Worm (Caenorhabditis elegans) whole organism, young adult: ENCODE data around the gene T25E4.2.

Experiments used
- B0019.2 ChIP-seq: fragments of 200-800 bp; sonication (Bioruptor generic); conservative IDR thresholded peaks from 2 replicates; pipeline ENCODE4 v1.3.6; 2022; ENCODE audit warnings: missing genetic modification reagents, missing genetic modification characterization, missing compliant biosample characterization
- B0336.3 ChIP-seq: fragments of 200-800 bp; sonication (Bioruptor generic); IDR thresholded peaks from 2 replicates; pipeline ENCODE4 v1.3.6; 2022; ENCODE audit warnings: missing genetic modification characterization, missing compliant biosample characterization
- D2030.7 ChIP-seq: fragments of 200-800 bp; sonication (Bioruptor generic); IDR thresholded peaks from 2 replicates; pipeline ENCODE4 v1.3.6; 2022; ENCODE audit warnings: missing genetic modification reagents, missing genetic modification characterization, missing compliant biosample characterization
- F23B12.7 ChIP-seq: sonication (generic microtip); optimal IDR thresholded peaks from 2 replicates; lab custom pipeline; 2017; ENCODE audit warnings: missing genetic modification characterization, mild to moderate bottlenecking, missing compliant biosample characterization, antibody characterized with exemption, moderate library complexity; ENCODE audit not compliant: insufficient read depth
- F33H1.4 ChIP-seq: fragments of 200-800 bp; sonication (Bioruptor generic); IDR thresholded peaks from 2 replicates; pipeline ENCODE4 v1.3.6; 2022; ENCODE audit warnings: missing genetic modification reagents, missing genetic modification characterization, missing compliant biosample characterization
- F37B4.10 ChIP-seq: fragments of 200-800 bp; sonication (Bioruptor generic); IDR thresholded peaks from 2 replicates; pipeline ENCODE4 v1.3.6; 2022; ENCODE audit warnings: missing genetic modification characterization, missing compliant biosample characterization
- F55B11.4 ChIP-seq: sonication (generic microtip); optimal IDR thresholded peaks from 2 replicates; lab custom pipeline; 2016; ENCODE audit warnings: missing compliant biosample characterization, missing genetic modification characterization, borderline replicate concordance; ENCODE audit not compliant: insufficient read depth
- K12H6.12 ChIP-seq: fragments of 200-800 bp; sonication (Bioruptor generic); optimal IDR thresholded peaks from 2 replicates; lab custom pipeline; 2018; ENCODE audit warnings: mild to moderate bottlenecking, missing genetic modification characterization, missing compliant biosample characterization
- Y53G8AR.9 ChIP-seq: fragments of 200-800 bp; sonication (Bioruptor generic); conservative IDR thresholded peaks from 2 replicates; pipeline ENCODE4 v1.3.6; 2022; ENCODE audit warnings: missing genetic modification reagents, missing genetic modification characterization, missing compliant biosample characterization
- Y79H2A.3 ChIP-seq: fragments of 200-800 bp; sonication (Bioruptor generic); conservative IDR thresholded peaks from 2 replicates; pipeline ENCODE4 v1.3.6; 2022; ENCODE audit warnings: missing genetic modification reagents, missing genetic modification characterization, missing compliant biosample characterization
- ZK185.1 ChIP-seq: sonication (generic microtip); optimal IDR thresholded peaks from 2 replicates; lab custom pipeline; 2016; ENCODE audit warnings: mild to moderate bottlenecking, missing genetic modification characterization, missing compliant biosample characterization; ENCODE audit not compliant: poor library complexity, severe bottlenecking
- akir-1 ChIP-seq: fragments of 200-800 bp; sonication (Bioruptor generic); optimal IDR thresholded peaks from 2 replicates; lab custom pipeline; 2018; ENCODE audit warnings: mild to moderate bottlenecking, missing genetic modification characterization, moderate library complexity, missing compliant biosample characterization
- ama-1 ChIP-seq, 3 experiments: fragments of 150-350 bp in 1 of 3; sonication (generic microtip) in 2 of 3; optimal IDR thresholded peaks; 2 replicates each; lab custom pipeline; 2014 to 2018; ENCODE audit warnings: missing biosample characterization in 2 of 3, missing genetic modification characterization in 2 of 3, missing genetic modification reagents in 2 of 3
- aptf-2 ChIP-seq: fragments of 200-800 bp; sonication (Bioruptor generic); conservative IDR thresholded peaks from 2 replicates; pipeline ENCODE4 v1.3.6; 2022; ENCODE audit warnings: missing genetic modification reagents, missing genetic modification characterization, missing compliant biosample characterization
- aptf-3 ChIP-seq: fragments of 200-800 bp; sonication (Bioruptor generic); IDR thresholded peaks from 2 replicates; pipeline ENCODE4 v1.3.6; 2022; ENCODE audit warnings: missing genetic modification characterization, missing compliant biosample characterization
- athp-1 ChIP-seq: sonication (generic microtip); optimal IDR thresholded peaks from 2 replicates; lab custom pipeline; 2017; ENCODE audit warnings: mild to moderate bottlenecking, missing genetic modification characterization, missing compliant biosample characterization
- cebp-1 ChIP-seq, 2 experiments: fragments of 200-800 bp in 1 of 2; sonication (Bioruptor generic) in 1 of 2; sonication (generic microtip) in 1 of 2; IDR thresholded peaks in 1 of 2; optimal IDR thresholded peaks in 1 of 2; 2 replicates each; pipeline versions ENCODE4 v1.3.6 to Lab custom; 2017 to 2022; ENCODE audit warnings: missing compliant biosample characterization in 2 of 2, missing genetic modification characterization in 2 of 2, mild to moderate bottlenecking in 1 of 2, missing genetic modification reagents in 1 of 2, moderate library complexity in 1 of 2
- ceh-100 ChIP-seq: fragments of 200-800 bp; sonication (Bioruptor generic); IDR thresholded peaks from 2 replicates; pipeline ENCODE4 v1.3.6; 2022; ENCODE audit warnings: missing genetic modification reagents, missing genetic modification characterization, missing compliant biosample characterization
- ceh-27 ChIP-seq: fragments of 200-800 bp; sonication (Bioruptor generic); optimal IDR thresholded peaks from 2 replicates; lab custom pipeline; 2018; ENCODE audit warnings: mild to moderate bottlenecking, missing genetic modification characterization, moderate library complexity, missing compliant biosample characterization
- ceh-40 ChIP-seq: fragments of 200-800 bp; sonication (Bioruptor generic); IDR thresholded peaks from 2 replicates; pipeline ENCODE4 v1.3.6; 2022; ENCODE audit warnings: missing genetic modification characterization, missing compliant biosample characterization
- ceh-58 ChIP-seq: fragments of 200-800 bp; sonication (Bioruptor generic); IDR thresholded peaks from 2 replicates; pipeline ENCODE4 v1.3.6; 2022; ENCODE audit warnings: missing genetic modification characterization, missing compliant biosample characterization
- die-1 ChIP-seq: sonication (generic microtip); optimal IDR thresholded peaks from 2 replicates; lab custom pipeline; 2016; ENCODE audit warnings: missing genotype, mild to moderate bottlenecking, missing genetic modification characterization, missing compliant biosample characterization
- egl-18 ChIP-seq: fragments of 200-800 bp; sonication (Bioruptor generic); IDR thresholded peaks from 2 replicates; pipeline ENCODE4 v1.3.6; 2022; ENCODE audit warnings: missing genetic modification reagents, missing genetic modification characterization, missing compliant biosample characterization
- ekl-4 ChIP-seq: fragments of 200-800 bp; sonication (Bioruptor generic); IDR thresholded peaks from 2 replicates; pipeline ENCODE4 v1.3.6; 2022; ENCODE audit warnings: missing genetic modification reagents, missing genetic modification characterization, missing compliant biosample characterization
- him-1 ChIP-seq: sonication (generic microtip); optimal IDR thresholded peaks from 2 replicates; lab custom pipeline; 2016; ENCODE audit warnings: missing genotype, missing genetic modification reagents, missing genetic modification characterization, missing compliant biosample characterization
- hmg-20 ChIP-seq: fragments of 200-800 bp; sonication (Bioruptor generic); IDR thresholded peaks from 2 replicates; pipeline ENCODE4 v1.3.6; 2022; ENCODE audit warnings: missing genetic modification reagents, missing genetic modification characterization, missing compliant biosample characterization
- let-526 ChIP-seq: fragments of 200-800 bp; sonication (Bioruptor generic); IDR thresholded peaks from 2 replicates; pipeline ENCODE4 v1.3.6; 2022; ENCODE audit warnings: missing genetic modification reagents, missing genetic modification characterization, missing compliant biosample characterization
- lin-26 ChIP-seq: fragments of 200-800 bp; sonication (Bioruptor generic); IDR thresholded peaks from 2 replicates; pipeline ENCODE4 v1.3.6; 2022; ENCODE audit warnings: missing genetic modification reagents, missing genetic modification characterization, missing compliant biosample characterization
- lin-35 ChIP-seq, 3 experiments: fragments of 150-350 bp in 2 of 3; sonication (generic microtip) in 1 of 3; optimal IDR thresholded peaks; 2 replicates each; lab custom pipeline; 2014 to 2018; ENCODE audit warnings: missing biosample characterization in 3 of 3, missing genetic modification characterization in 3 of 3, missing genetic modification reagents in 3 of 3
- lin-40 ChIP-seq: sonication (generic microtip); optimal IDR thresholded peaks from 2 replicates; lab custom pipeline; 2016; ENCODE audit warnings: missing genetic modification characterization, mild to moderate bottlenecking, missing compliant biosample characterization, missing genotype, missing genetic modification reagents
- lin-54 ChIP-seq: fragments of 200-800 bp; sonication (Bioruptor generic); optimal IDR thresholded peaks from 2 replicates; lab custom pipeline; 2018; ENCODE audit warnings: mild to moderate bottlenecking, missing genetic modification characterization, missing compliant biosample characterization
- madf-3 ChIP-seq: fragments of 200-800 bp; sonication (Bioruptor generic); IDR thresholded peaks from 2 replicates; pipeline ENCODE4 v1.3.6; 2022; ENCODE audit warnings: missing genetic modification reagents, missing genetic modification characterization, missing compliant biosample characterization
- mcd-1 ChIP-seq: fragments of 200-800 bp; sonication (Bioruptor generic); IDR thresholded peaks from 2 replicates; pipeline ENCODE4 v1.3.6; 2022; ENCODE audit warnings: missing genetic modification reagents, missing genetic modification characterization, missing compliant biosample characterization
- nfya-2 ChIP-seq: fragments of 200-800 bp; sonication (Bioruptor generic); IDR thresholded peaks from 2 replicates; pipeline ENCODE4 v1.3.6; 2022; ENCODE audit warnings: missing genetic modification reagents, missing genetic modification characterization, missing compliant biosample characterization
- nfyb-1 ChIP-seq: fragments of 200-800 bp; sonication (Bioruptor generic); IDR thresholded peaks from 2 replicates; pipeline ENCODE4 v1.3.6; 2022; ENCODE audit warnings: missing genetic modification reagents, missing genetic modification characterization, missing compliant biosample characterization
- nhr-120 ChIP-seq: fragments of 200-800 bp; sonication (Bioruptor generic); IDR thresholded peaks from 2 replicates; pipeline ENCODE4 v1.3.6; 2022; ENCODE audit warnings: missing genetic modification characterization, missing compliant biosample characterization
- nhr-27 ChIP-seq: fragments of 200-800 bp; sonication (Bioruptor generic); optimal IDR thresholded peaks from 2 replicates; lab custom pipeline; 2018; ENCODE audit warnings: mild to moderate bottlenecking, missing genetic modification characterization, moderate library complexity, missing compliant biosample characterization
- nhr-80 ChIP-seq: sonication (generic microtip); optimal IDR thresholded peaks from 2 replicates; lab custom pipeline; 2016; ENCODE audit warnings: missing genetic modification characterization, missing compliant biosample characterization
- sdz-38 ChIP-seq: sonication (generic microtip); optimal IDR thresholded peaks from 2 replicates; lab custom pipeline; 2016; ENCODE audit warnings: missing genotype, missing genetic modification characterization, missing compliant biosample characterization
- sea-2 ChIP-seq: fragments of 200-800 bp; sonication (Bioruptor generic); IDR thresholded peaks from 2 replicates; pipeline ENCODE4 v1.3.6; 2022; ENCODE audit warnings: missing genetic modification characterization, missing compliant biosample characterization
- snpc-1.1 ChIP-seq: sonication (generic microtip); optimal IDR thresholded peaks from 2 replicates; lab custom pipeline; 2017; ENCODE audit warnings: missing genetic modification characterization, mild to moderate bottlenecking, missing compliant biosample characterization, antibody characterized with exemption, moderate library complexity, missing genotype, missing genetic modification reagents; ENCODE audit not compliant: insufficient read depth
- somi-1 ChIP-seq: fragments of 200-800 bp; sonication (Bioruptor generic); optimal IDR thresholded peaks from 2 replicates; lab custom pipeline; 2018; ENCODE audit warnings: mild to moderate bottlenecking, missing genetic modification characterization, missing compliant biosample characterization
- tlf-1 ChIP-seq: fragments of 200-800 bp; sonication (Bioruptor generic); optimal IDR thresholded peaks from 2 replicates; lab custom pipeline; 2018; ENCODE audit warnings: mild to moderate bottlenecking, missing genetic modification characterization, missing compliant biosample characterization
- zfh-2 ChIP-seq: fragments of 200-800 bp; sonication (Bioruptor generic); conservative IDR thresholded peaks from 2 replicates; pipeline ENCODE4 v1.3.6; 2022; ENCODE audit warnings: missing genetic modification reagents, missing genetic modification characterization, missing compliant biosample characterization
- ztf-22 ChIP-seq: fragments of 200-800 bp; sonication (Bioruptor generic); optimal IDR thresholded peaks from 2 replicates; lab custom pipeline; 2018; ENCODE audit warnings: mild to moderate bottlenecking, missing genetic modification characterization, moderate library complexity, missing compliant biosample characterization
- ztf-26 ChIP-seq: sonication (generic microtip); optimal IDR thresholded peaks from 2 replicates; lab custom pipeline; 2017; ENCODE audit warnings: missing genetic modification characterization, missing compliant biosample characterization

The T25E4.2 gene

DNA sequence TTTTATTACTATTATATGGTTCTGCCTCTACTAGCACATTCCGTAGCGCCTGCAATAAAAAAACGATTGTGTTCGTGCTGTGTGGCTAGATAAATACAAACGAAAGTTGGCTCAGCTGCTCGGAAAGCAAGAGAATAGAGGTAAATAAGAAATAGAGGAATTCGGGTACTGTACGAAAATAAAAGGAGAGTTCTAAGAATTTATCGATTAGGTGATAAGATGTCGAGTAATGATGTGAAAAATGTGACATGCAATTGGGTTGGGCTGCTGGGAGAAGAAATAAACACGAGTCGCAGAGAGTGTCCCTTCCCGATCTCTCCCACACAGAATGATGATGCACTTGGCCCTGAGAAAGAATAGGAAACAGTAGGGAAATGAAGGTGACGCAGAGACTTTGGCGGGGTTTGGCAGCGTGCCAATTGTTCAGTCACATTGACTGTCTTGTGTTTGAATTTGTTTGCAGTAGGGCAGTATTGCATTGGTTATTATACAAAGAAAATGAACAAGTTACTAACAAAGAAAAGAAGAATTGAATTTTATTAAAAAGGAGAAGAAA lies 11.2 kb upstream of the T25E4.2 start, which contains the start of gene cdc-14 (continued):
- no peak for TF ChIP-seq B0336.3 (GFP tag; lab: Robert Waterston, UW)
- peak; percentile 52; the same call in 1 of the 2 replicates for TF ChIP-seq ceh-100 (GFP tag; lab: Robert Waterston, UW)
- TF ChIP-seq B0019.2 (GFP tag; lab: Robert Waterston, UW), result no peak
- TF ChIP-seq F23B12.7, result no peak
- no peak for TF ChIP-seq nhr-27
- TF ChIP-seq madf-3 (GFP tag; lab: Robert Waterston, UW), result no peak
- peak; percentile 34 for TF ChIP-seq akir-1 (GFP tag; lab: Kevin White, UChicago)
- TF ChIP-seq him-1 (tag; lab: Kevin White, UChicago), result no peak
- peak; percentile 29 for TF ChIP-seq ztf-26
- TF ChIP-seq ama-1 (optimal IDR thresholded peaks at IDR 0.05; lab: Kevin White, UChicago), result no peak
- no peak for TF ChIP-seq ama-1 (GFP tag; optimal IDR thresholded peaks at IDR 0.05; lab: Kevin White, UChicago)
- TF ChIP-seq athp-1, result no peak
- no peak for TF ChIP-seq let-526 (GFP tag; lab: Robert Waterston, UW)
- peak; percentile 61 for TF ChIP-seq nhr-80 (tag; lab: Kevin White, UChicago)
- TF ChIP-seq somi-1 (GFP tag; lab: Kevin White, UChicago), result peak; percentile 57
- TF ChIP-seq ekl-4, result no peak
- no peak for TF ChIP-seq nfya-2 (GFP tag; lab: Robert Waterston, UW)
- TF ChIP-seq egl-18 (GFP tag; lab: Robert Waterston, UW), result no peak
- TF ChIP-seq nfyb-1 (GFP tag; lab: Robert Waterston, UW), result no peak
- TF ChIP-seq hmg-20 (GFP tag; lab: Robert Waterston, UW), result no peak
- peak; percentile 46 for TF ChIP-seq ceh-27 (GFP tag; lab: Kevin White, UChicago)
- no peak for TF ChIP-seq D2030.7
- peak; percentile 74 for TF ChIP-seq mcd-1 (GFP tag; lab: Robert Waterston, UW)
- TF ChIP-seq K12H6.12 (tag; lab: Kevin White, UChicago), result peak; percentile 16
- no peak for TF ChIP-seq Y53G8AR.9 (GFP tag; lab: Robert Waterston, UW)
- no peak for TF ChIP-seq aptf-3 (GFP tag; lab: Robert Waterston, UW)
- no peak for TF ChIP-seq sdz-38 (tag; lab: Kevin White, UChicago)
- no peak for TF ChIP-seq cebp-1 (GFP tag; IDR thresholded peaks at IDR 0.05; lab: Robert Waterston, UW)
- TF ChIP-seq cebp-1 (tag; optimal IDR thresholded peaks at IDR 0.05; lab: Kevin White, UChicago), result peak; percentile 76
- TF ChIP-seq tlf-1 (GFP tag; lab: Kevin White, UChicago), result no peak
- TF ChIP-seq ceh-58 (GFP tag; lab: Robert Waterston, UW), result no peak
- peak; percentile 32 for TF ChIP-seq ZK185.1 (tag; lab: Kevin White, UChicago)
- no peak for TF ChIP-seq nhr-120 (GFP tag; lab: Robert Waterston, UW)
- no peak for TF ChIP-seq F37B4.10 (GFP tag; lab: Robert Waterston, UW)
- TF ChIP-seq ceh-40 (GFP tag; lab: Robert Waterston, UW), result no peak
- no peak for TF ChIP-seq ztf-22 (GFP tag; lab: Kevin White, UChicago)
- TF ChIP-seq F33H1.4 (GFP tag; lab: Robert Waterston, UW), result no peak
- no peak for TF ChIP-seq lin-26 (GFP tag; lab: Robert Waterston, UW)

DNA sequence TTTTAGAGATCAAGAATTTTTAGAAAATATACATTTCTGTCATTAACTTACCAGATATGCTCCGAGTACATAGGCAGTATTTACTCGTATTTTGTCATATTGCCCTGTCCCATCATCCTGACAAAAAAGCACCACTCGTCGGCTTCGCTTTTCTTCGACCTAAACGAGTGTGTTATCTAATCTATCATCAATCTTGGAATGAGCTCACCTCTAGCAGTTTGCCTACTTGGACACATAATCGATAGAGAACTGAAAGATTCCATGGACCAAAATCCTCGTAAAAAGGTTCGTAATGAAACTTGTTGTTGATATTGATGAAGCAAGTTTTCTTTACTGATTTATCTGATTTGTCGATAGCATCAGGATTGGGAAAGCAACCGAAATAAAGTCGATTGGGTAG lies 10.6 kb upstream of the T25E4.2 start:
- TF ChIP-seq lin-40 (tag; lab: Kevin White, UChicago), result no peak
- TF ChIP-seq snpc-1.1 (tag; lab: Kevin White, UChicago), result no peak
- no peak for TF ChIP-seq lin-35 (GFP tag; optimal IDR thresholded peaks at IDR 0.05; lab: Kevin White, UChicago)
- TF ChIP-seq sea-2 (GFP tag; lab: Robert Waterston, UW), result no peak
- TF ChIP-seq die-1 (tag; lab: Kevin White, UChicago), result no peak
- TF ChIP-seq lin-54 (GFP tag; lab: Kevin White, UChicago), result no peak
- no peak for TF ChIP-seq aptf-2 (GFP tag; lab: Robert Waterston, UW)
- TF ChIP-seq Y79H2A.3 (GFP tag; lab: Robert Waterston, UW), result no peak
- TF ChIP-seq zfh-2, result no peak
- no peak for TF ChIP-seq tlf-1 (GFP tag; lab: Kevin White, UChicago)
- TF ChIP-seq ama-1 (optimal IDR thresholded peaks at IDR 0.05; lab: Kevin White, UChicago), result no peak
- no peak for TF ChIP-seq ama-1 (GFP tag; optimal IDR thresholded peaks at IDR 0.05; lab: Kevin White, UChicago)
- no peak for TF ChIP-seq akir-1 (GFP tag; lab: Kevin White, UChicago)
- TF ChIP-seq F55B11.4 (tag; lab: Kevin White, UChicago), result no peak
